Worm (Caenorhabditis elegans): Measurements from ENCODE around the gene sra-32.

- TF ChIP-seq skn-1 (tag; optimal IDR thresholded peaks at IDR 0.05): no peak
- TF ChIP-seq sma-3 (GFP tag; optimal IDR thresholded peaks at IDR 0.05): no peak
- no peak for TF ChIP-seq ama-1 (optimal IDR thresholded peaks at IDR 0.05)
Observed at ce11 chrII:4573084-4573483, 41.3 kb upstream of the sra-32 start.
